Worm (Caenorhabditis elegans): ENCODE measurements around the gene cth-1.

DNA sequence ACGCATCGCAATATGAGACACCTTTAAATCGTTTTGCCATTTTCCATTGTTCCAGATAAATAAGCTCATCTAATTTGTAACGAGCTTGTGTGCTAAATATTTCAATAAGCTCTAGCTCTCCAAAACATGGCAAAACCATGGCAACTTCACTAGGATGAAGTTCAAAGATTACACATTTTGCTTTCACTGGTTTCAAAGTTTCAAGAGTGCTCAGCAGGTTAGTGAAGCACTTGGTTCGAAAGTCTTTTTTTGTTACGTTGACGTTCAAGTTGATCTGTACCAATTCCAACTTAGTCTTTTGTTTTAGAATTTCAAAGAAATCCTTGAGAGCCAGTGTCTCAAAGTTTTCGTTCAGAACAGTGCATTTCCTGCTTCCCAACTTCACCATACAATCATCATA is 41.9 kb downstream of the cth-1 start, which contains the start of gene fbxa-18:
- no peak for TF ChIP-seq flt-1 (GFP tag; IDR thresholded peaks at IDR 0.05)
- TF ChIP-seq klf-2 (GFP tag; conservative IDR thresholded peaks at IDR 0.05) = no peak
- no peak for TF ChIP-seq T22C8.4 (GFP tag; IDR thresholded peaks at IDR 0.05)
- no peak for TF ChIP-seq tab-1 (GFP tag; IDR thresholded peaks at IDR 0.05)
- no peak for TF ChIP-seq cog-1 (tag; optimal IDR thresholded peaks at IDR 0.05)
- no peak for TF ChIP-seq med-1 (GFP tag; optimal IDR thresholded peaks at IDR 0.05; ENCODE audit: insufficient read depth)
- no peak for TF ChIP-seq ref-1 (GFP tag; conservative IDR thresholded peaks at IDR 0.05)
- TF ChIP-seq ztf-23 (GFP tag; IDR thresholded peaks at IDR 0.05) = no peak
